Worm (Caenorhabditis elegans): Measurements from ENCODE around the gene C34F11.8.
A peak's percentile ranks its signal among the peaks of the same experiment; 100 is the strongest.

- TF ChIP-seq snpc-4 (tag; optimal IDR thresholded peaks at IDR 0.05) (no peak), efl-1 (optimal IDR thresholded peaks at IDR 0.05) (peak; percentile 24 to 28), efl-1 (GFP tag; optimal IDR thresholded peaks at IDR 0.05 in 1 of 2) (no peak), ces-1 (GFP tag; optimal IDR thresholded peaks at IDR 0.05) (no peak), unc-62 (GFP tag; optimal IDR thresholded peaks at IDR 0.05) (no peak)
These were observed 17.0 kb upstream of the C34F11.8 start for ce11 chrII:5227768-5228167.

All from whole organism, L1 larva.